Worm (Caenorhabditis elegans): Measurements from ENCODE around the gene mps-1.
A peak's percentile ranks its signal among the peaks of the same experiment; 100 is the strongest.

The mps-1 gene

ce11 chrII:6269805-6270414 is 24.3 kb downstream of the mps-1 start, which contains the start of gene F13H8.2 (continued):
- TF ChIP-seq nhr-90 (tag; optimal IDR thresholded peaks at IDR 0.05; ENCODE audit: poor library complexity) = peak; percentile 77
- peak; percentile 96 to 98 (median 97) for TF ChIP-seq dpl-1 (GFP tag; optimal IDR thresholded peaks at IDR 0.05)
- peak; percentile 58 for TF ChIP-seq irx-1 (tag; optimal IDR thresholded peaks at IDR 0.05)
- TF ChIP-seq egl-13 (tag; optimal IDR thresholded peaks at IDR 0.05) = peak; percentile 81
- peak; percentile 44 for TF ChIP-seq skn-1 (tag; optimal IDR thresholded peaks at IDR 0.05)
- TF ChIP-seq rnt-1 (tag; optimal IDR thresholded peaks at IDR 0.05) = peak; percentile 88
- peak; percentile 56 for TF ChIP-seq lin-13 (GFP tag; optimal IDR thresholded peaks at IDR 0.05)
- TF ChIP-seq snu-23 (GFP tag; optimal IDR thresholded peaks at IDR 0.05) = peak; percentile 86
- TF ChIP-seq ztf-4 (tag; optimal IDR thresholded peaks at IDR 0.05) = peak; percentile 47
- no peak for TF ChIP-seq unc-30 (tag; optimal IDR thresholded peaks at IDR 0.05)
- peak; percentile 89 for TF ChIP-seq nhr-19 (GFP tag; conservative IDR thresholded peaks at IDR 0.05)
- peak; percentile 81 for TF ChIP-seq ceh-88 (GFP tag; IDR thresholded peaks at IDR 0.05)
- peak; percentile 82 to 90 for TF ChIP-seq lsy-2 (tag; optimal IDR thresholded peaks at IDR 0.05)
- no peak for TF ChIP-seq Y116A8C.19 (tag; optimal IDR thresholded peaks at IDR 0.05; ENCODE audit: borderline replicate concordance)
- peak; percentile 74 to 78 (median 75) for TF ChIP-seq ceh-82 (tag; optimal IDR thresholded peaks at IDR 0.05)
- no peak for TF ChIP-seq pqm-1 (tag; optimal IDR thresholded peaks at IDR 0.05)
- TF ChIP-seq nhr-77 (tag; optimal IDR thresholded peaks at IDR 0.05) = peak; percentile 62
- TF ChIP-seq vab-15 (tag; optimal IDR thresholded peaks at IDR 0.05) = peak; percentile 41
- peak; percentile 59 for TF ChIP-seq pax-3 (tag; optimal IDR thresholded peaks at IDR 0.05)
- no peak for TF ChIP-seq aha-1 (tag; optimal IDR thresholded peaks at IDR 0.05)
- no peak for TF ChIP-seq ces-1 (GFP tag; optimal IDR thresholded peaks at IDR 0.05)
- peak; percentile 75 for TF ChIP-seq lin-14 (GFP tag; optimal IDR thresholded peaks at IDR 0.05)
- peak; percentile 86 for TF ChIP-seq tbx-2 (tag; optimal IDR thresholded peaks at IDR 0.05)
- peak; percentile 84 for TF ChIP-seq nhr-20 (tag; optimal IDR thresholded peaks at IDR 0.05)
- peak; percentile 67 for TF ChIP-seq ama-1 (optimal IDR thresholded peaks at IDR 0.05)
- no peak for TF ChIP-seq nhr-84 (tag; optimal IDR thresholded peaks at IDR 0.05)
- peak; percentile 70 for TF ChIP-seq lin-15B (tag; optimal IDR thresholded peaks at IDR 0.05)
- TF ChIP-seq ceh-63 (GFP tag; optimal IDR thresholded peaks at IDR 0.05) = no peak
- TF ChIP-seq ets-5 (GFP tag; IDR thresholded peaks at IDR 0.05) = no peak
- peak; percentile 98 for TF ChIP-seq F16B12.6 (tag; optimal IDR thresholded peaks at IDR 0.05)
- no peak for TF ChIP-seq tlp-1 (tag; optimal IDR thresholded peaks at IDR 0.05)
- TF ChIP-seq grh-1 (GFP tag; IDR thresholded peaks at IDR 0.05) = peak; percentile 82
- peak; percentile 90 for TF ChIP-seq unc-130 (tag; optimal IDR thresholded peaks at IDR 0.05)

- TF ChIP-seq sup-37 (GFP tag; optimal IDR thresholded peaks at IDR 0.05) (no peak), nhr-20 (tag; optimal IDR thresholded peaks at IDR 0.05) (no peak), C34B4.2 (tag; optimal IDR thresholded peaks at IDR 0.05) (no peak), isw-1 (GFP tag; IDR thresholded peaks at IDR 0.05) (no peak), ceh-8 (GFP tag; optimal IDR thresholded peaks at IDR 0.05) (no peak), egl-27 (tag; optimal IDR thresholded peaks at IDR 0.05) (no peak), snpc-4 (tag; optimal IDR thresholded peaks at IDR 0.05) (no peak), ceh-63 (GFP tag; optimal IDR thresholded peaks at IDR 0.05) (no peak), mab-9 (GFP tag; IDR thresholded peaks at IDR 0.05) (no peak), tlp-1 (tag; optimal IDR thresholded peaks at IDR 0.05) (no peak), pax-3 (tag; optimal IDR thresholded peaks at IDR 0.05) (no peak), nhr-19 (GFP tag; conservative IDR thresholded peaks at IDR 0.05) (no peak)
Observed at ce11 chrII:6267983-6268382, 26.2 kb downstream of the mps-1 start, which contains the start of gene F13H8.8. Gene F13H8.8 (minus strand): TSS chrII:6268083.

- TF ChIP-seq snu-23 (GFP tag; optimal IDR thresholded peaks at IDR 0.05) (no peak), skn-1 (tag; optimal IDR thresholded peaks at IDR 0.05) (no peak), fkh-4 (tag; optimal IDR thresholded peaks at IDR 0.05; ENCODE audit: borderline replicate concordance) (no peak), lin-39 (tag; optimal IDR thresholded peaks at IDR 0.05) (no peak), xbp-1 (tag; optimal IDR thresholded peaks at IDR 0.05) (no peak), nhr-11 (tag; optimal IDR thresholded peaks at IDR 0.05) (no peak), aha-1 (tag; optimal IDR thresholded peaks at IDR 0.05) (no peak)
Observed at ce11 chrII:6263685-6264084, 30.5 kb downstream of the mps-1 start, which contains the start of gene F13H8.3. Gene F13H8.3 (plus strand): TSS chrII:6263985.
